Worm (Caenorhabditis elegans) whole organism, L2 larva: ENCODE results near the gene F46C3.7.
A peak's percentile ranks its signal among the peaks of the same experiment; 100 is the strongest.

Experiments used
- elt-3 ChIP-seq: sonication (generic microtip); optimal IDR thresholded peaks from 2 replicates; lab custom pipeline; 2017; ENCODE audit warnings: missing biosample characterization, missing genetic modification characterization
- fos-1 ChIP-seq: fragments of 150-350 bp; optimal IDR thresholded peaks from 2 replicates; lab custom pipeline; 2014; ENCODE audit warnings: missing biosample characterization, missing genetic modification characterization
- nhr-77 ChIP-seq: fragments of 150-350 bp; optimal IDR thresholded peaks from 2 replicates; lab custom pipeline; 2014; ENCODE audit warnings: missing biosample characterization, missing genetic modification characterization
- snpc-4 ChIP-seq: fragments of 150-350 bp; optimal IDR thresholded peaks from 2 replicates; lab custom pipeline; 2014; ENCODE audit warnings: missing biosample characterization, missing genetic modification characterization
- unc-55 ChIP-seq: fragments of 150-350 bp; sonication (generic microtip); optimal IDR thresholded peaks from 3 replicates; lab custom pipeline; 2014; ENCODE audit warnings: missing biosample characterization, missing genetic modification reagents, missing genetic modification characterization

ce11 chrX:11414837-11415550, 24.8 kb upstream of the F46C3.7 start, which contains the start of gene pek-1:
- TF ChIP-seq nhr-77 (tag; lab: Kevin White, UChicago) (no peak), unc-55 (GFP tag; lab: Kevin White, UChicago) (peak; percentile 17), fos-1 (no peak), elt-3 (no peak), snpc-4 (tag; lab: Kevin White, UChicago) (no peak)
